Worm (Caenorhabditis elegans) whole organism, L2 larva: ENCODE data around the gene spp-10.

Source experiments
- C34F6.9 ChIP-seq: fragments of 150-350 bp; optimal IDR thresholded peaks from 2 replicates; lab custom pipeline; 2014; ENCODE audit warnings: missing biosample characterization, missing genetic modification characterization
- F13H6.1 ChIP-seq: sonication (generic microtip); optimal IDR thresholded peaks from 2 replicates; lab custom pipeline; 2016; ENCODE audit warnings: missing genetic modification characterization, missing compliant biosample characterization
- R02D3.7 ChIP-seq: fragments of 150-350 bp; optimal IDR thresholded peaks from 2 replicates; lab custom pipeline; 2014; ENCODE audit warnings: missing biosample characterization, missing genetic modification characterization
- ZK546.5 ChIP-seq: sonication (generic microtip); optimal IDR thresholded peaks from 2 replicates; lab custom pipeline; 2017; ENCODE audit warnings: missing biosample characterization, missing genetic modification characterization
- aly-2 ChIP-seq: fragments of 150-350 bp; optimal IDR thresholded peaks from 2 replicates; lab custom pipeline; 2014; ENCODE audit warnings: missing biosample characterization, missing genetic modification characterization
- blmp-1 ChIP-seq: sonication (generic microtip); optimal IDR thresholded peaks from 2 replicates; lab custom pipeline; 2017; ENCODE audit warnings: missing genetic modification characterization, mild to moderate bottlenecking, missing compliant biosample characterization, antibody characterized with exemption, moderate library complexity; ENCODE audit not compliant: insufficient read depth
- ceh-16 ChIP-seq: fragments of 150-350 bp; optimal IDR thresholded peaks from 2 replicates; lab custom pipeline; 2014; ENCODE audit warnings: missing biosample characterization, missing genetic modification characterization
- ceh-82 ChIP-seq: fragments of 150-350 bp; optimal IDR thresholded peaks from 2 replicates; lab custom pipeline; 2014; ENCODE audit warnings: missing biosample characterization, missing genetic modification characterization
- crh-2 ChIP-seq: sonication (generic microtip); optimal IDR thresholded peaks from 2 replicates; lab custom pipeline; 2017; ENCODE audit warnings: missing biosample characterization, missing genetic modification characterization
- dmd-4 ChIP-seq: sonication (generic microtip); optimal IDR thresholded peaks from 2 replicates; lab custom pipeline; 2017; ENCODE audit warnings: missing biosample characterization, missing genetic modification characterization
- egl-27 ChIP-seq: sonication (generic microtip); optimal IDR thresholded peaks from 3 replicates; lab custom pipeline; 2017; ENCODE audit warnings: missing biosample characterization, missing genetic modification reagents, missing genetic modification characterization
- elt-1 ChIP-seq: fragments of 150-350 bp; optimal IDR thresholded peaks from 2 replicates; lab custom pipeline; 2014; ENCODE audit warnings: missing biosample characterization, missing genetic modification characterization
- elt-3 ChIP-seq: sonication (generic microtip); optimal IDR thresholded peaks from 2 replicates; lab custom pipeline; 2017; ENCODE audit warnings: missing biosample characterization, missing genetic modification characterization
- fos-1 ChIP-seq: fragments of 150-350 bp; optimal IDR thresholded peaks from 2 replicates; lab custom pipeline; 2014; ENCODE audit warnings: missing biosample characterization, missing genetic modification characterization
- lin-11 ChIP-seq: fragments of 150-350 bp; sonication (generic microtip); optimal IDR thresholded peaks from 2 replicates; lab custom pipeline; 2014; ENCODE audit warnings: missing biosample characterization, missing genetic modification characterization, inconsistent platforms, mixed read lengths
- lin-13 ChIP-seq: fragments of 150-350 bp; optimal IDR thresholded peaks from 2 replicates; lab custom pipeline; 2014; ENCODE audit warnings: missing biosample characterization, missing genetic modification reagents, missing genetic modification characterization
- lin-39 ChIP-seq: fragments of 150-350 bp; optimal IDR thresholded peaks from 2 replicates; lab custom pipeline; 2014; ENCODE audit warnings: missing biosample characterization, missing genetic modification reagents, missing genetic modification characterization
- lsy-2 ChIP-seq, 2 experiments: fragments of 150-350 bp in 1 of 2; sonication (generic microtip) in 1 of 2; optimal IDR thresholded peaks; 2 replicates each; lab custom pipeline; 2014 to 2017; ENCODE audit warnings: missing biosample characterization in 2 of 2, missing genetic modification characterization in 2 of 2
- mab-5 ChIP-seq: fragments of 150-350 bp; optimal IDR thresholded peaks from 2 replicates; lab custom pipeline; 2014; ENCODE audit warnings: missing biosample characterization, missing genetic modification characterization
- mdl-1 ChIP-seq, 2 experiments: fragments of 150-350 bp in 1 of 2; sonication (generic microtip) in 1 of 2; optimal IDR thresholded peaks; 2 replicates each; lab custom pipeline; 2017; ENCODE audit warnings: missing biosample characterization in 2 of 2, missing genetic modification characterization in 2 of 2
- nhr-10 ChIP-seq: sonication (generic microtip); optimal IDR thresholded peaks from 2 replicates; lab custom pipeline; 2017; ENCODE audit warnings: missing biosample characterization, missing genetic modification characterization
- nhr-11 ChIP-seq: fragments of 150-350 bp; optimal IDR thresholded peaks from 2 replicates; lab custom pipeline; 2014; ENCODE audit warnings: missing biosample characterization, missing genetic modification characterization
- nhr-12 ChIP-seq: fragments of 150-350 bp; optimal IDR thresholded peaks from 2 replicates; lab custom pipeline; 2014; ENCODE audit warnings: missing biosample characterization, missing genetic modification characterization
- nhr-129 ChIP-seq: fragments of 150-350 bp; optimal IDR thresholded peaks from 2 replicates; lab custom pipeline; 2014; ENCODE audit warnings: missing biosample characterization, missing genetic modification characterization
- nhr-21 ChIP-seq: fragments of 150-350 bp; optimal IDR thresholded peaks from 2 replicates; lab custom pipeline; 2014; ENCODE audit warnings: missing biosample characterization, missing genetic modification characterization
- nhr-23 ChIP-seq: fragments of 150-350 bp; optimal IDR thresholded peaks from 2 replicates; lab custom pipeline; 2014; ENCODE audit warnings: missing biosample characterization, missing genetic modification reagents, missing genetic modification characterization
- nhr-237 ChIP-seq: fragments of 150-350 bp; optimal IDR thresholded peaks from 2 replicates; lab custom pipeline; 2014; ENCODE audit warnings: missing biosample characterization, missing genetic modification characterization
- nhr-25 ChIP-seq: fragments of 150-350 bp; sonication (generic microtip); optimal IDR thresholded peaks from 3 replicates; lab custom pipeline; 2014; ENCODE audit warnings: missing biosample characterization, missing genetic modification characterization
- nhr-77 ChIP-seq: fragments of 150-350 bp; optimal IDR thresholded peaks from 2 replicates; lab custom pipeline; 2014; ENCODE audit warnings: missing biosample characterization, missing genetic modification characterization
- peb-1 ChIP-seq: fragments of 150-350 bp; optimal IDR thresholded peaks from 2 replicates; lab custom pipeline; 2014; ENCODE audit warnings: missing biosample characterization, missing genetic modification characterization
- sem-4 ChIP-seq: fragments of 150-350 bp; optimal IDR thresholded peaks from 2 replicates; lab custom pipeline; 2014; ENCODE audit warnings: missing biosample characterization, missing genetic modification reagents, missing genetic modification characterization
- skn-1 ChIP-seq: sonication (generic microtip); optimal IDR thresholded peaks from 2 replicates; lab custom pipeline; 2017; ENCODE audit warnings: missing biosample characterization, missing genetic modification characterization
- sma-3 ChIP-seq: sonication (generic microtip); optimal IDR thresholded peaks from 2 replicates; lab custom pipeline; 2016; ENCODE audit warnings: missing genetic modification reagents, missing genetic modification characterization, missing compliant biosample characterization
- sma-9 ChIP-seq, 2 experiments: fragments of 150-350 bp in 1 of 2; sonication (generic microtip) in 1 of 2; optimal IDR thresholded peaks; 2 replicates each; lab custom pipeline; 2014 to 2016; ENCODE audit warnings: missing genetic modification characterization in 2 of 2, mild to moderate bottlenecking in 1 of 2, missing biosample characterization in 1 of 2, missing compliant biosample characterization in 1 of 2, missing genetic modification reagents in 1 of 2, moderate library complexity in 1 of 2
- snpc-4 ChIP-seq: fragments of 150-350 bp; optimal IDR thresholded peaks from 2 replicates; lab custom pipeline; 2014; ENCODE audit warnings: missing biosample characterization, missing genetic modification characterization
- unc-55 ChIP-seq: fragments of 150-350 bp; sonication (generic microtip); optimal IDR thresholded peaks from 3 replicates; lab custom pipeline; 2014; ENCODE audit warnings: missing biosample characterization, missing genetic modification reagents, missing genetic modification characterization
- unc-62 ChIP-seq: fragments of 150-350 bp; optimal IDR thresholded peaks from 2 replicates; lab custom pipeline; 2014; ENCODE audit warnings: missing biosample characterization, missing genetic modification reagents, missing genetic modification characterization
- zag-1 ChIP-seq: fragments of 150-350 bp; optimal IDR thresholded peaks from 2 replicates; lab custom pipeline; 2014; ENCODE audit warnings: missing biosample characterization, missing genetic modification characterization
- ztf-1 ChIP-seq: fragments of 200-800 bp; sonication (Bioruptor generic); conservative IDR thresholded peaks from 2 replicates; pipeline ENCODE4 v1.3.6; 2022; ENCODE audit warnings: missing genetic modification characterization, missing compliant biosample characterization
- ztf-4 ChIP-seq: fragments of 150-350 bp; optimal IDR thresholded peaks from 2 replicates; lab custom pipeline; 2014; ENCODE audit warnings: missing biosample characterization, missing genetic modification characterization

Gene spp-10

DNA sequence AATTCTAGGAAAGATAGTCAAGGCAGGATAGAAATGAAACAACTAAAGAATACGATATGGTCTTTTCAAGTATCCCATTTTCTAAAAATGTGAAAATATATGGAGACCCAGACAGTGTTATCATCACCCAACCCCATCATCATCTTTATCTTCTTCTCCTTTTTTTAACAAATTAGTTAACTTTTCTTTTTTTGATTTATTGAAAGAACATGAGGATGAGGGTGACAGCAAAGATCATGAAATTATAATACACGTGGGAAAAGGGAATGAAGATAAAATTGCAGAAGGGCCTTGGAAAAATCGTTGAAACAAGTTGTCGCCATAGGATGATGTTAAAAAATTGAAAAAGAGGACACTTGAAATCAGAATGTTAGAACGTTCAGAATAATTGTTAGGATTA is 12.8 kb upstream of the spp-10 start:
- TF ChIP-seq lin-13: no peak
- peak in 1 of 2 experiments; percentile 6 for TF ChIP-seq mdl-1 (tag; optimal IDR thresholded peaks at IDR 0.05; lab: Kevin White, UChicago)
- no peak for TF ChIP-seq lsy-2 (tag; optimal IDR thresholded peaks at IDR 0.05; lab: Kevin White, UChicago)
- TF ChIP-seq sma-9 (GFP tag; optimal IDR thresholded peaks at IDR 0.05; lab: Kevin White, UChicago): peak; percentile 28
- TF ChIP-seq sma-9 (tag; optimal IDR thresholded peaks at IDR 0.05; lab: Kevin White, UChicago): no peak
- peak; percentile 62 for TF ChIP-seq nhr-25 (tag; lab: Kevin White, UChicago)
- no peak for TF ChIP-seq egl-27 (tag; lab: Kevin White, UChicago)
- TF ChIP-seq crh-2 (tag; lab: Kevin White, UChicago): peak; percentile 20
- peak; percentile 39 for TF ChIP-seq blmp-1 (tag; lab: Kevin White, UChicago)

DNA sequence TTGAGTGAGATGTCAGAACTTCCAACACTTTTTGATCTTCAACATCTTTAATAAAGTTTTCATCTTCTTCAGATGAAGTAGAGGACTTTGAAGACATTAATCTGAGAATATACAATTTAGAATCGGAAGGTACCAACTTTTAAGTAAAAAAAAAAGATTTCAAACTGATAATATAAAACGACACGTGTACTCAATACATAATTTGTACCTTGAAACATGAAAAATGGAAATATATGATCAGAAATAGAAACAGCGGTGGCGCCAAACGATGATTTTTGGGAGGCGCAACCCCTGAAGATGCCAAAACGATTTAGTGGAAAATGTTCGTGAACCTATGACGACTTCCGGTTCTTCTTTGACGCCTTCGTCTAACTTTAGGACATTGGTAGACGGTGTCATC is 4.5 kb upstream of the spp-10 start, which contains the start of gene oat-1:
Gene oat-1 (minus strand): TSS at position 101 of the 400 bp plus-strand sequence.
- TF ChIP-seq mab-5 (no peak), dmd-4 (no peak), blmp-1 (tag; lab: Kevin White, UChicago) (no peak), nhr-129 (tag; lab: Kevin White, UChicago) (no peak)

DNA sequence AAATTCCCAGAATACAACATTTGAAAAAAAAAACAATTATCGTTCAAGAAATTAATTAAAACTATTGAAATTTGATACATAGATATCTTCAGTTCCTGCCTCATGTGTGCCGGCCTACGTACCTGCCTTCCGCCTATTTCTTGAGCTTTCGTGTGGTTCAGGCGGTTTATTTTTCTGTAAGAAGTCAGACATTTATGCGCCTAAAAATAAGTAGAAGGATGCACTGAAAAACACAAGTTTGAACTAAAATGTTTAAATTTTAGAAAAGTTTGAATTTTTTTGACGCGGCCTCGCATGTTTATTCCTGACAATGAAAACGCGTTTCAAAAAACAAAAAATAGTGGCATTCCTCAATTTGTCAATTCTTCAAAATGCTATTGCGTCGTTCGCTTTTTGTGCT is 3.2 kb upstream of the spp-10 start, which contains the start of gene C28C12.11:
Gene C28C12.11 (plus strand): TSS at position 301 of the 400 bp plus-strand sequence.
- TF ChIP-seq elt-3 (tag; lab: Kevin White, UChicago): no peak
- TF ChIP-seq nhr-23 (tag; lab: Kevin White, UChicago): no peak
- no peak for TF ChIP-seq elt-1 (tag; lab: Kevin White, UChicago)
- no peak for TF ChIP-seq sem-4 (tag; lab: Kevin White, UChicago)
- TF ChIP-seq lin-13: no peak
- no peak for TF ChIP-seq C34F6.9
- no peak for TF ChIP-seq ceh-82 (tag; lab: Kevin White, UChicago)
- no peak for TF ChIP-seq skn-1 (tag; lab: Kevin White, UChicago)
- no peak for TF ChIP-seq egl-27 (tag; lab: Kevin White, UChicago)
- no peak for TF ChIP-seq lin-11
- no peak for TF ChIP-seq ztf-4 (tag; lab: Kevin White, UChicago)
- TF ChIP-seq, all 48 proteins: peak for 0

DNA sequence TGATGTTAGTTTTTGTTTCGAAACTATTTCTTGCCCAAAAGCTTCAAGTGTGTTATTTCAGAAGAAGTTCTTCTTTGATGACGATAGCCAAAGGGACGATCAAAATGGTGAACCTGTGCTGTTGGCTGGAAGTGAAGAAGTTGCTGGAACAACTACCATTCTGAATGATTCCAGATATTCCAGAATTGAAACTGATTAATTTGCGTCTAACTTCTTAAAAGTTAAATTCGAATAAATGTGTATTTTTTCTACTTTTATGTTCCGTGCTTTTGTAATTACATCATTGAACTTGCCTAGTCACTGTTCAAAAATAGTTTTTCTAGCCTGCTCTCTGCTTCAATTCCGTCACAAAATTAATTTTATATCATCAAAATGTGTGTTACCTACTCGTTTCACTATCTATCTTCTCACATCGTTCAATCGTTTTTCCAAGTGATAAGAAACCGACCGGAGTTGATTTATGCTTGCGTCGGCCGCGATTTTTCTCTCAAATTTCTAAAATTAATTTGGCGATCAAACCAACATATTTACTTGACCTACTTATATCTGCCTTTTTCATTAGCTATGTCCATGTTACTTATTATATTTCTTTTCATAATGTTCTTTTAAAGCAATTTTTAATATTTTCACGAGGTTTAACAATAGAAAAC is 1.8 kb upstream of the spp-10 start:
- TF ChIP-seq lin-11: no peak
- TF ChIP-seq ceh-82 (tag; lab: Kevin White, UChicago): no peak
- no peak for TF ChIP-seq nhr-12 (tag; lab: Kevin White, UChicago)
- TF ChIP-seq sma-3 (GFP tag; lab: Kevin White, UChicago): peak; percentile 27
- peak; percentile 48 for TF ChIP-seq sma-9 (GFP tag; optimal IDR thresholded peaks at IDR 0.05; lab: Kevin White, UChicago)
- no peak for TF ChIP-seq sma-9 (tag; optimal IDR thresholded peaks at IDR 0.05; lab: Kevin White, UChicago)
- peak; percentile 84 for TF ChIP-seq fos-1
- no peak for TF ChIP-seq skn-1 (tag; lab: Kevin White, UChicago)
- peak; percentile 12 for TF ChIP-seq crh-2 (tag; lab: Kevin White, UChicago)
- TF ChIP-seq lin-39 (tag; lab: Kevin White, UChicago): no peak

DNA sequence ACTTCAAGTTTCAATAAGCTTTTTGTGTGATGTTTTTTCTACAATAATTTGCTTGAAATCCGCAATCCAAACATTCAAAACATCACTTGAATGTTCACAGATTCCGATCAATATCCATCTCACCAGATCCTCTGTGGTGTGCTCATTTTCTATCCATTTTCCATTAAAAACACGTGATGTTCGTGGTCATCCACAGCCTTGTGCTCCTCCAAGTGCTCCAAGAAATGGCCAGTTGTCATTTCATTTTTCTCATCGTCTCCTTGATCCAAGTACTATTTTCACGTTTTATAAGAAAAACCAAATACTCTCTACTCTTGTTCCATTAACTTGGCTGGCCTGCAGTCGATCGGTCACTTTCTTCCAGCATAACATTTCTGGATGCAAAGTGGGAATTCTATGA is 814 bp upstream of the spp-10 start:
- TF ChIP-seq F13H6.1 (tag; lab: Kevin White, UChicago) (peak; percentile 49), mab-5 (peak; percentile 18), nhr-21 (no peak), unc-55 (GFP tag; lab: Kevin White, UChicago) (no peak), sma-9 (GFP tag; optimal IDR thresholded peaks at IDR 0.05; lab: Kevin White, UChicago) (peak; percentile 37), sma-9 (tag; optimal IDR thresholded peaks at IDR 0.05; lab: Kevin White, UChicago) (no peak), crh-2 (tag; lab: Kevin White, UChicago) (no peak), lsy-2 (tag; optimal IDR thresholded peaks at IDR 0.05; lab: Kevin White, UChicago) (peak in 1 of 2 experiments; percentile 11), nhr-11 (tag; lab: Kevin White, UChicago) (no peak), nhr-129 (tag; lab: Kevin White, UChicago) (peak; percentile 58), snpc-4 (no peak), nhr-10 (tag; lab: Kevin White, UChicago) (no peak), lin-13 (no peak), ceh-16 (no peak), fos-1 (no peak), unc-62 (GFP tag; lab: Kevin White, UChicago) (no peak), blmp-1 (tag; lab: Kevin White, UChicago) (no peak), elt-1 (tag; lab: Kevin White, UChicago) (no peak), ztf-1 (GFP tag; lab: Robert Waterston, UW) (no peak), lin-11 (no peak), dmd-4 (no peak), R02D3.7 (tag; lab: Kevin White, UChicago) (no peak), zag-1 (tag; lab: Kevin White, UChicago) (no peak), peb-1 (tag; lab: Kevin White, UChicago) (no peak), nhr-77 (tag; lab: Kevin White, UChicago) (no peak), ceh-82 (tag; lab: Kevin White, UChicago) (no peak), nhr-237 (tag; lab: Kevin White, UChicago) (no peak), lin-39 (tag; lab: Kevin White, UChicago) (no peak), ztf-4 (tag; lab: Kevin White, UChicago) (no peak), skn-1 (tag; lab: Kevin White, UChicago) (no peak), ZK546.5 (tag; lab: Kevin White, UChicago) (no peak), sem-4 (tag; lab: Kevin White, UChicago) (no peak), aly-2 (tag; lab: Kevin White, UChicago) (no peak)
